Fruit fly (Drosophila melanogaster): ENCODE data around the gene CG9154.

The CG9154 gene

dm6 chr2L:6070656-6071231, at the start of gene CG9154, which contains the start of gene Kr-h2:
Gene CG9154 (minus strand): TSS chr2L:6070686.
Gene Kr-h2 (plus strand): TSS chr2L:6070990.
- TF ChIP-seq jim (GFP tag; optimal IDR thresholded peaks at IDR 0.05), result no peak
- peak; percentile 59 for TF ChIP-seq Sp1 (GFP tag; optimal IDR thresholded peaks at IDR 0.05)
- peak in 1 of 2 experiments; percentile 36 for TF ChIP-seq foxo (GFP tag; optimal IDR thresholded peaks at IDR 0.05)
- TF ChIP-seq sage (GFP tag; optimal IDR thresholded peaks at IDR 0.05), result no peak
- peak; percentile 12 for TF ChIP-seq rgr (GFP tag; optimal IDR thresholded peaks at IDR 0.05)
- TF ChIP-seq h (GFP tag; optimal IDR thresholded peaks at IDR 0.05), result peak; percentile 28
- peak; percentile 4 for TF ChIP-seq sv (GFP tag; optimal IDR thresholded peaks at IDR 0.05)
- no peak for TF ChIP-seq Vsx2 (GFP tag; optimal IDR thresholded peaks at IDR 0.05; ENCODE audit: partially characterized antibody)
- TF ChIP-seq dl (GFP tag; optimal IDR thresholded peaks at IDR 0.05; ENCODE audit: insufficient read depth in 1 of 2, partially characterized antibody in 2 of 2), result no peak
- peak; percentile 22 for TF ChIP-seq dsf (GFP tag; optimal IDR thresholded peaks at IDR 0.05; ENCODE audit: borderline replicate concordance)
- no peak for TF ChIP-seq Hr78 (GFP tag; optimal IDR thresholded peaks at IDR 0.05)
- TF ChIP-seq CG32264 (GFP tag; optimal IDR thresholded peaks at IDR 0.05), result no peak
- no peak for TF ChIP-seq tai (GFP tag; optimal IDR thresholded peaks at IDR 0.05)
- TF ChIP-seq usp (GFP tag; optimal IDR thresholded peaks at IDR 0.05), result no peak
- no peak for TF ChIP-seq N (GFP tag; optimal IDR thresholded peaks at IDR 0.05)
- peak; percentile 37 for TF ChIP-seq br (GFP tag; optimal IDR thresholded peaks at IDR 0.05)
- no peak for TF ChIP-seq ey (GFP tag; optimal IDR thresholded peaks at IDR 0.05)
- no peak for TF ChIP-seq woc (GFP tag; optimal IDR thresholded peaks at IDR 0.05)
- no peak for TF ChIP-seq CrebA (GFP tag; optimal IDR thresholded peaks at IDR 0.05; ENCODE audit: borderline replicate concordance)
- no peak for TF ChIP-seq brk (GFP tag; optimal IDR thresholded peaks at IDR 0.05)
- no peak for TF ChIP-seq Dfd (GFP tag; optimal IDR thresholded peaks at IDR 0.05)
- TF ChIP-seq Hnf4 (GFP tag; optimal IDR thresholded peaks at IDR 0.05), result peak; percentile 5
- no peak for TF ChIP-seq Mio (GFP tag; optimal IDR thresholded peaks at IDR 0.05)
- TF ChIP-seq fru (GFP tag; optimal IDR thresholded peaks at IDR 0.05), result peak; percentile 49
- peak; percentile 35 for TF ChIP-seq psq (GFP tag; optimal IDR thresholded peaks at IDR 0.05)
- no peak for TF ChIP-seq GATAd (GFP tag; optimal IDR thresholded peaks at IDR 0.05)
- TF ChIP-seq Rel (GFP tag; optimal IDR thresholded peaks at IDR 0.05), result no peak
- peak; percentile 57 for TF ChIP-seq Rel (tag; optimal IDR thresholded peaks at IDR 0.05)
- peak; percentile 70 for TF ChIP-seq HLH106 (tag; optimal IDR thresholded peaks at IDR 0.05)
- TF ChIP-seq Jra (GFP tag; optimal IDR thresholded peaks at IDR 0.05), result peak; percentile 11
- TF ChIP-seq Myc (optimal IDR thresholded peaks at IDR 0.05), result peak; percentile 49
- TF ChIP-seq Dif (GFP tag; optimal IDR thresholded peaks at IDR 0.05; ENCODE audit: partially characterized antibody), result no peak
- peak; percentile 24 for TF ChIP-seq CG9705 (GFP tag; optimal IDR thresholded peaks at IDR 0.05)

- TF ChIP-seq CG9705 (GFP tag; optimal IDR thresholded peaks at IDR 0.05) (no peak), dsf (GFP tag; optimal IDR thresholded peaks at IDR 0.05; ENCODE audit: borderline replicate concordance) (no peak), fru (GFP tag; optimal IDR thresholded peaks at IDR 0.05) (no peak), Jra (GFP tag; optimal IDR thresholded peaks at IDR 0.05) (no peak), OdsH (GFP tag; optimal IDR thresholded peaks at IDR 0.05) (no peak), jim (GFP tag; optimal IDR thresholded peaks at IDR 0.05) (no peak), Hnf4 (GFP tag; optimal IDR thresholded peaks at IDR 0.05) (no peak), N (GFP tag; optimal IDR thresholded peaks at IDR 0.05) (no peak), lola (GFP tag; optimal IDR thresholded peaks at IDR 0.05) (no peak), dmrt93B (GFP tag; optimal IDR thresholded peaks at IDR 0.05) (no peak)
These were observed 47.7 kb upstream of the CG9154 start, which contains the start of gene CG31642 for dm6 chr2L:6118212-6118611. Gene CG31642 (plus strand): TSS chr2L:6118512.

dm6 chr2L:6110781-6111180, 40.3 kb upstream of the CG9154 start:
- TF ChIP-seq br (GFP tag; optimal IDR thresholded peaks at IDR 0.05), result no peak
- TF ChIP-seq dl (GFP tag; optimal IDR thresholded peaks at IDR 0.05; ENCODE audit: insufficient read depth in 1 of 2, partially characterized antibody in 2 of 2), result no peak
- no peak for TF ChIP-seq jim (GFP tag; optimal IDR thresholded peaks at IDR 0.05)
- TF ChIP-seq ey (GFP tag; optimal IDR thresholded peaks at IDR 0.05), result no peak
- TF ChIP-seq rgr (GFP tag; optimal IDR thresholded peaks at IDR 0.05), result no peak
- TF ChIP-seq Sp1 (GFP tag; optimal IDR thresholded peaks at IDR 0.05), result no peak
- TF ChIP-seq Hr78 (GFP tag; optimal IDR thresholded peaks at IDR 0.05), result no peak
- no peak for TF ChIP-seq dsf (GFP tag; optimal IDR thresholded peaks at IDR 0.05; ENCODE audit: borderline replicate concordance)
- TF ChIP-seq lola (GFP tag; optimal IDR thresholded peaks at IDR 0.05), result no peak
- no peak for TF ChIP-seq Mio (GFP tag; optimal IDR thresholded peaks at IDR 0.05)
- no peak for TF ChIP-seq fru (GFP tag; optimal IDR thresholded peaks at IDR 0.05)
- no peak for TF ChIP-seq Hnf4 (GFP tag; optimal IDR thresholded peaks at IDR 0.05)

Data from whole organism, wandering third instar larva.